Fruit fly (Drosophila melanogaster): Measurements from ENCODE around the gene CG10903.

Gene CG10903

dm6 chr3R:8030151-8030899 is at the start of gene CG10903, which contains the start of gene CG2747:
TSS of gene CG10903 (plus strand) at chr3R:8030411.
TSS of gene CG2747 (minus strand) at chr3R:8030790.
- TF ChIP-seq noc (tag; optimal IDR thresholded peaks at IDR 0.05) = peak; percentile 68

dm6 chr3R:7981396-7981795 is 48.8 kb upstream of the CG10903 start:
- TF ChIP-seq noc (tag; optimal IDR thresholded peaks at IDR 0.05) = no peak

dm6 chr3R:7990257-7990656 is 40.0 kb upstream of the CG10903 start:
- TF ChIP-seq noc (tag; optimal IDR thresholded peaks at IDR 0.05) = no peak

dm6 chr3R:7990799-7991423 is 39.3 kb upstream of the CG10903 start:
- no peak for TF ChIP-seq noc (tag; optimal IDR thresholded peaks at IDR 0.05)

- TF ChIP-seq noc (tag; optimal IDR thresholded peaks at IDR 0.05) = no peak
These were observed 38.8 kb upstream of the CG10903 start for dm6 chr3R:7991446-7991845.

- TF ChIP-seq noc (tag; optimal IDR thresholded peaks at IDR 0.05) = no peak
These were observed 38.1 kb upstream of the CG10903 start for dm6 chr3R:7992100-7992499.

- TF ChIP-seq noc (tag; optimal IDR thresholded peaks at IDR 0.05) = no peak
These were observed 36.7 kb upstream of the CG10903 start for dm6 chr3R:7993506-7993905.

- no peak for TF ChIP-seq noc (tag; optimal IDR thresholded peaks at IDR 0.05)
These were observed 35.6 kb upstream of the CG10903 start for dm6 chr3R:7994629-7995028.

- TF ChIP-seq noc (tag; optimal IDR thresholded peaks at IDR 0.05) = no peak
These were observed 34.5 kb upstream of the CG10903 start, which contains the start of gene Elovl7 for dm6 chr3R:7995722-7996121. TSS of gene Elovl7 (minus strand) at chr3R:7995852.

dm6 chr3R:7998778-7999177 is 31.4 kb upstream of the CG10903 start:
- TF ChIP-seq noc (tag; optimal IDR thresholded peaks at IDR 0.05) = no peak

- no peak for TF ChIP-seq noc (tag; optimal IDR thresholded peaks at IDR 0.05)
These were observed 30.6 kb upstream of the CG10903 start, which contains the start of gene PIG-H for dm6 chr3R:7999530-8000116. TSS of gene PIG-H (plus strand) at chr3R:7999832.

- peak; percentile 96 for TF ChIP-seq noc (tag; optimal IDR thresholded peaks at IDR 0.05)
These were observed 29.0 kb upstream of the CG10903 start, which contains the start of the genes Kmn2 and CG2698 for dm6 chr3R:8001074-8001669. TSS of gene Kmn2 (minus strand) at chr3R:8001309. TSS of gene CG2698 (plus strand) at chr3R:8001562.

- TF ChIP-seq noc (tag; optimal IDR thresholded peaks at IDR 0.05) = no peak
These were observed 22.5 kb upstream of the CG10903 start, which contains the start of gene CG2767 for dm6 chr3R:8007595-8008255. TSS of gene CG2767 (minus strand) at chr3R:8008110.

dm6 chr3R:8009080-8009620 is 21.1 kb upstream of the CG10903 start, which contains the start of the genes CG11052 and CG3223:
TSS of gene CG11052 (minus strand) at chr3R:8009297.
TSS of gene CG3223 (plus strand) at chr3R:8009400.
- no peak for TF ChIP-seq noc (tag; optimal IDR thresholded peaks at IDR 0.05)
